Worm (Caenorhabditis elegans): ENCODE data around the gene F20D12.12.

F20D12.12 gene

ce11 chrIV:7909455-7910141 lies 37.6 kb upstream of the F20D12.12 start:
- TF ChIP-seq sea-1 (GFP tag; conservative IDR thresholded peaks at IDR 0.05) (no peak), hmg-4 (GFP tag; optimal IDR thresholded peaks at IDR 0.05) (peak; percentile 31), tbx-11 (GFP tag; IDR thresholded peaks at IDR 0.05) (no peak), flt-1 (GFP tag; IDR thresholded peaks at IDR 0.05) (no peak), ceh-36 (tag; optimal IDR thresholded peaks at IDR 0.05) (no peak)

- TF ChIP-seq tbx-11 (GFP tag; IDR thresholded peaks at IDR 0.05) (no peak), F13C5.2 (tag; optimal IDR thresholded peaks at IDR 0.05) (no peak), pes-1 (GFP tag; IDR thresholded peaks at IDR 0.05) (no peak), scrt-1 (GFP tag; IDR thresholded peaks at IDR 0.05) (no peak)
Measured at ce11 chrIV:7910197-7910735, 37.0 kb upstream of the F20D12.12 start, which contains the start of the genes npp-27 and ntl-4. TSS of gene npp-27 (minus strand) at chrIV:7910247. TSS of gene ntl-4 (plus strand) at chrIV:7910575.

ce11 chrIV:7914991-7915390 lies 32.2 kb upstream of the F20D12.12 start, which contains the start of gene C49H3.4:
TSS of gene C49H3.4 (plus strand) at chrIV:7915291.
- TF ChIP-seq hnd-1 (tag; optimal IDR thresholded peaks at IDR 0.05) = no peak
- TF ChIP-seq tbx-11 (GFP tag; IDR thresholded peaks at IDR 0.05) = no peak
- no peak for TF ChIP-seq sea-1 (GFP tag; conservative IDR thresholded peaks at IDR 0.05)
- TF ChIP-seq tra-4 (tag; optimal IDR thresholded peaks at IDR 0.05) = no peak
- no peak for TF ChIP-seq pes-1 (GFP tag; IDR thresholded peaks at IDR 0.05)
- no peak for TF ChIP-seq flt-1 (GFP tag; IDR thresholded peaks at IDR 0.05)
- TF ChIP-seq tbx-37 (GFP tag; conservative IDR thresholded peaks at IDR 0.05) = no peak
- no peak for TF ChIP-seq hmbx-1 (tag; optimal IDR thresholded peaks at IDR 0.05)
- no peak for TF ChIP-seq hmg-4 (GFP tag; optimal IDR thresholded peaks at IDR 0.05)
- no peak for TF ChIP-seq B0310.2 (tag; optimal IDR thresholded peaks at IDR 0.05)
- no peak for TF ChIP-seq ceh-13 (GFP tag; optimal IDR thresholded peaks at IDR 0.05)
- TF ChIP-seq F13C5.2 (tag; optimal IDR thresholded peaks at IDR 0.05) = no peak
- TF ChIP-seq scrt-1 (GFP tag; IDR thresholded peaks at IDR 0.05) = no peak

- TF ChIP-seq tbx-37 (GFP tag; conservative IDR thresholded peaks at IDR 0.05) = no peak
- TF ChIP-seq hmbx-1 (tag; optimal IDR thresholded peaks at IDR 0.05) = no peak
- no peak for TF ChIP-seq aly-1 (tag; optimal IDR thresholded peaks at IDR 0.05)
Measured at ce11 chrIV:7916907-7917306, 30.3 kb upstream of the F20D12.12 start.

ce11 chrIV:7917881-7918280 lies 29.4 kb upstream of the F20D12.12 start:
- no peak for TF ChIP-seq ets-7 (tag; optimal IDR thresholded peaks at IDR 0.05)
- TF ChIP-seq pes-1 (GFP tag; IDR thresholded peaks at IDR 0.05) = no peak
- no peak for TF ChIP-seq scrt-1 (GFP tag; IDR thresholded peaks at IDR 0.05)
- no peak for TF ChIP-seq tbx-11 (GFP tag; IDR thresholded peaks at IDR 0.05)
- no peak for TF ChIP-seq ceh-36 (tag; optimal IDR thresholded peaks at IDR 0.05)
- TF ChIP-seq hmg-4 (GFP tag; optimal IDR thresholded peaks at IDR 0.05) = no peak
- TF ChIP-seq ceh-13 (GFP tag; optimal IDR thresholded peaks at IDR 0.05) = no peak
- TF ChIP-seq hnd-1 (tag; optimal IDR thresholded peaks at IDR 0.05) = no peak
- no peak for TF ChIP-seq hmbx-1 (tag; optimal IDR thresholded peaks at IDR 0.05)
- no peak for TF ChIP-seq tbx-37 (GFP tag; conservative IDR thresholded peaks at IDR 0.05)
- TF ChIP-seq F13C5.2 (tag; optimal IDR thresholded peaks at IDR 0.05) = no peak
- no peak for TF ChIP-seq flt-1 (GFP tag; IDR thresholded peaks at IDR 0.05)
- TF ChIP-seq tra-4 (tag; optimal IDR thresholded peaks at IDR 0.05) = no peak
- no peak for TF ChIP-seq ama-1 (optimal IDR thresholded peaks at IDR 0.05)

ce11 chrIV:7920126-7920525 lies 27.1 kb upstream of the F20D12.12 start, which contains the start of gene C49H3.16:
TSS of gene C49H3.16 (plus strand) at chrIV:7920426.
- TF ChIP-seq flt-1 (GFP tag; IDR thresholded peaks at IDR 0.05) = no peak
- no peak for TF ChIP-seq hmbx-1 (tag; optimal IDR thresholded peaks at IDR 0.05)
- TF ChIP-seq hnd-1 (tag; optimal IDR thresholded peaks at IDR 0.05) = no peak
- TF ChIP-seq tbx-11 (GFP tag; IDR thresholded peaks at IDR 0.05) = no peak
- TF ChIP-seq ceh-36 (tag; optimal IDR thresholded peaks at IDR 0.05) = no peak
- TF ChIP-seq sea-1 (GFP tag; conservative IDR thresholded peaks at IDR 0.05) = no peak

ce11 chrIV:7923982-7924480 lies 23.2 kb upstream of the F20D12.12 start, which contains the start of the genes xpo-3 and C49H3.3:
TSS of gene xpo-3 (minus strand) at chrIV:7924032.
TSS of gene C49H3.3 (plus strand) at chrIV:7924350.
- TF ChIP-seq tbx-37 (GFP tag; conservative IDR thresholded peaks at IDR 0.05) = no peak
- TF ChIP-seq scrt-1 (GFP tag; IDR thresholded peaks at IDR 0.05) = no peak
- TF ChIP-seq ceh-36 (tag; optimal IDR thresholded peaks at IDR 0.05) = no peak
- TF ChIP-seq ama-1 (optimal IDR thresholded peaks at IDR 0.05) = no peak
- no peak for TF ChIP-seq tra-4 (tag; optimal IDR thresholded peaks at IDR 0.05)
- no peak for TF ChIP-seq hnd-1 (tag; optimal IDR thresholded peaks at IDR 0.05)
- no peak for TF ChIP-seq tbx-11 (GFP tag; IDR thresholded peaks at IDR 0.05)
- no peak for TF ChIP-seq sea-1 (GFP tag; conservative IDR thresholded peaks at IDR 0.05)
- no peak for TF ChIP-seq ets-7 (tag; optimal IDR thresholded peaks at IDR 0.05)
- no peak for TF ChIP-seq hmg-4 (GFP tag; optimal IDR thresholded peaks at IDR 0.05)
- TF ChIP-seq flt-1 (GFP tag; IDR thresholded peaks at IDR 0.05) = no peak
- TF ChIP-seq pes-1 (GFP tag; IDR thresholded peaks at IDR 0.05) = no peak
- no peak for TF ChIP-seq hmbx-1 (tag; optimal IDR thresholded peaks at IDR 0.05)
- TF ChIP-seq aly-1 (tag; optimal IDR thresholded peaks at IDR 0.05) = no peak
- TF ChIP-seq F13C5.2 (tag; optimal IDR thresholded peaks at IDR 0.05) = no peak
- TF ChIP-seq ceh-13 (GFP tag; optimal IDR thresholded peaks at IDR 0.05) = no peak
- TF ChIP-seq B0310.2 (tag; optimal IDR thresholded peaks at IDR 0.05) = no peak

All from whole organism, early embryonic.